Fruit fly (Drosophila melanogaster): ENCODE data around the gene CG7110.
A peak's percentile ranks its signal among the peaks of the same experiment; 100 is the strongest.

Gene CG7110

dm6 chr2L:13414525-13415481, 16.0 kb downstream of the CG7110 start, which contains the start of the genes CG16956, CG42784 and CG43850 (continued):
- no peak for TF ChIP-seq z (GFP tag; IDR thresholded peaks at IDR 0.05)
- TF ChIP-seq CG10543 (GFP tag; optimal IDR thresholded peaks at IDR 0.05), result peak; percentile 83
- no peak for TF ChIP-seq Atf-2 (GFP tag; optimal IDR thresholded peaks at IDR 0.05)
- peak; percentile 85 for TF ChIP-seq CrebB (tag; optimal IDR thresholded peaks at IDR 0.05)
- TF ChIP-seq Antp (GFP tag; optimal IDR thresholded peaks at IDR 0.05), result no peak
- peak; percentile 53 for TF ChIP-seq CG17328 (GFP tag; IDR thresholded peaks at IDR 0.05)
- TF ChIP-seq CG12744 (GFP tag; optimal IDR thresholded peaks at IDR 0.05), result no peak
- TF ChIP-seq CG14710 (tag; optimal IDR thresholded peaks at IDR 0.05), result no peak
- TF ChIP-seq fd3F (GFP tag; optimal IDR thresholded peaks at IDR 0.05), result peak; percentile 59
- TF ChIP-seq Gug (GFP tag; IDR thresholded peaks at IDR 0.05), result no peak
- peak; percentile 85 for TF ChIP-seq ci (GFP tag; IDR thresholded peaks at IDR 0.05)
- TF ChIP-seq CG16815 (GFP tag; optimal IDR thresholded peaks at IDR 0.05), result no peak
- peak; percentile 80 for TF ChIP-seq NfI (GFP tag; optimal IDR thresholded peaks at IDR 0.05)
- peak; percentile 89 for TF ChIP-seq caup (GFP tag; optimal IDR thresholded peaks at IDR 0.05; ENCODE audit: severe bottlenecking)
- peak; percentile 78 for TF ChIP-seq CG31365 (tag; optimal IDR thresholded peaks at IDR 0.05)
- TF ChIP-seq CG17829 (tag; optimal IDR thresholded peaks at IDR 0.05), result no peak
- no peak for TF ChIP-seq sisA (GFP tag; IDR thresholded peaks at IDR 0.05)
- TF ChIP-seq wek (GFP tag; optimal IDR thresholded peaks at IDR 0.05), result peak; percentile 80
- no peak for TF ChIP-seq Usf (GFP tag; optimal IDR thresholded peaks at IDR 0.05)
- TF ChIP-seq Fer3 (tag; optimal IDR thresholded peaks at IDR 0.05), result peak; percentile 75
- peak; percentile 66 for TF ChIP-seq CG15269 (tag; optimal IDR thresholded peaks at IDR 0.05)
- peak; percentile 7 for TF ChIP-seq CTCF (GFP tag; optimal IDR thresholded peaks at IDR 0.05)
- peak; percentile 63 for TF ChIP-seq CG6683 (GFP tag; optimal IDR thresholded peaks at IDR 0.05)
- no peak for TF ChIP-seq CG2120 (GFP tag; optimal IDR thresholded peaks at IDR 0.05)
- no peak for TF ChIP-seq Optix (GFP tag; IDR thresholded peaks at IDR 0.05)
- no peak for TF ChIP-seq otp (GFP tag; IDR thresholded peaks at IDR 0.05)
- TF ChIP-seq CG13624 (GFP tag; optimal IDR thresholded peaks at IDR 0.05), result peak; percentile 50
- no peak for TF ChIP-seq cas (GFP tag; IDR thresholded peaks at IDR 0.05)
- TF ChIP-seq CG11504 (tag; optimal IDR thresholded peaks at IDR 0.05), result peak; percentile 57
- peak; percentile 53 for TF ChIP-seq CG4707 (GFP tag; optimal IDR thresholded peaks at IDR 0.05)
- no peak for TF ChIP-seq Bteb2 (GFP tag; optimal IDR thresholded peaks at IDR 0.05)
- no peak for TF ChIP-seq CG8359 (GFP tag; optimal IDR thresholded peaks at IDR 0.05; ENCODE audit: borderline replicate concordance)
- TF ChIP-seq ken (GFP tag; IDR thresholded peaks at IDR 0.05), result no peak
- TF ChIP-seq gem (tag; optimal IDR thresholded peaks at IDR 0.05), result no peak
- TF ChIP-seq CG1024 (GFP tag; IDR thresholded peaks at IDR 0.05), result no peak
- no peak for TF ChIP-seq Dp (GFP tag; optimal IDR thresholded peaks at IDR 0.05)
- TF ChIP-seq E2f1 (GFP tag; IDR thresholded peaks at IDR 0.05), result no peak
- TF ChIP-seq kni (GFP tag; optimal IDR thresholded peaks at IDR 0.05), result no peak
- peak; percentile 44 for TF ChIP-seq CG9817 (tag; optimal IDR thresholded peaks at IDR 0.05)
- no peak for TF ChIP-seq Sry-β (GFP tag; optimal IDR thresholded peaks at IDR 0.05)
- TF ChIP-seq Fer2 (tag; optimal IDR thresholded peaks at IDR 0.05), result peak; percentile 46
- TF ChIP-seq CG34376 (GFP tag; optimal IDR thresholded peaks at IDR 0.05), result peak; percentile 96
- no peak for TF ChIP-seq CG17186 (GFP tag; optimal IDR thresholded peaks at IDR 0.05)
- TF ChIP-seq ATbp (GFP tag; optimal IDR thresholded peaks at IDR 0.05), result peak; percentile 66
- TF ChIP-seq Hand (GFP tag; optimal IDR thresholded peaks at IDR 0.05), result peak; percentile 88
- TF ChIP-seq Ets97D (GFP tag; optimal IDR thresholded peaks at IDR 0.05), result peak; percentile 97
- TF ChIP-seq wdn (GFP tag; IDR thresholded peaks at IDR 0.05), result no peak
- no peak; the same call in 1 of the 2 replicates for TF ChIP-seq CG11247 (GFP tag; IDR thresholded peaks at IDR 0.05)
- no peak; the same call in 1 of the 2 replicates for TF ChIP-seq chm (GFP tag; IDR thresholded peaks at IDR 0.05)
